Fruit fly (Drosophila melanogaster): ENCODE measurements around the gene CG8188.

CG8188 gene

dm6 chrX:17709546-17710272, 6.9 kb upstream of the CG8188 start, which contains the start of the genes CG8173 and raskol (continued):
- TF ChIP-seq sv (GFP tag; optimal IDR thresholded peaks at IDR 0.05) (no peak), pan (optimal IDR thresholded peaks at IDR 0.05) (no peak), ey (GFP tag; optimal IDR thresholded peaks at IDR 0.05) (no peak), usp (GFP tag; optimal IDR thresholded peaks at IDR 0.05) (no peak), HLH106 (tag; optimal IDR thresholded peaks at IDR 0.05) (no peak)

dm6 chrX:17708843-17709242, 6.0 kb upstream of the CG8188 start:
- TF ChIP-seq pan (optimal IDR thresholded peaks at IDR 0.05) (no peak), Jra (GFP tag; optimal IDR thresholded peaks at IDR 0.05) (no peak), psq (GFP tag; optimal IDR thresholded peaks at IDR 0.05) (no peak), br (GFP tag; optimal IDR thresholded peaks at IDR 0.05) (no peak), ey (GFP tag; optimal IDR thresholded peaks at IDR 0.05) (no peak), Dfd (GFP tag; optimal IDR thresholded peaks at IDR 0.05) (no peak), Hnf4 (GFP tag; optimal IDR thresholded peaks at IDR 0.05) (no peak), CG32264 (GFP tag; optimal IDR thresholded peaks at IDR 0.05) (no peak), Sp1 (GFP tag; optimal IDR thresholded peaks at IDR 0.05) (no peak), usp (GFP tag; optimal IDR thresholded peaks at IDR 0.05) (no peak), N (GFP tag; optimal IDR thresholded peaks at IDR 0.05) (no peak), Dif (GFP tag; optimal IDR thresholded peaks at IDR 0.05; ENCODE audit: partially characterized antibody) (no peak), OdsH (GFP tag; optimal IDR thresholded peaks at IDR 0.05) (no peak), fru (GFP tag; optimal IDR thresholded peaks at IDR 0.05) (no peak), CG9705 (GFP tag; optimal IDR thresholded peaks at IDR 0.05) (no peak), tai (GFP tag; optimal IDR thresholded peaks at IDR 0.05) (no peak)

- TF ChIP-seq jim (GFP tag; optimal IDR thresholded peaks at IDR 0.05): no peak
- TF ChIP-seq Hr78 (GFP tag; optimal IDR thresholded peaks at IDR 0.05): no peak
- no peak for TF ChIP-seq Sp1 (GFP tag; optimal IDR thresholded peaks at IDR 0.05)
- TF ChIP-seq Dfd (GFP tag; optimal IDR thresholded peaks at IDR 0.05): no peak
- no peak for TF ChIP-seq ey (GFP tag; optimal IDR thresholded peaks at IDR 0.05)
- TF ChIP-seq CG9705 (GFP tag; optimal IDR thresholded peaks at IDR 0.05): no peak
- no peak for TF ChIP-seq GATAd (GFP tag; optimal IDR thresholded peaks at IDR 0.05)
- TF ChIP-seq Abd-B (GFP tag; optimal IDR thresholded peaks at IDR 0.05): no peak
- TF ChIP-seq HLH106 (tag; optimal IDR thresholded peaks at IDR 0.05): no peak
- no peak for TF ChIP-seq Rel (GFP tag; optimal IDR thresholded peaks at IDR 0.05)
- no peak for TF ChIP-seq Rel (tag; optimal IDR thresholded peaks at IDR 0.05)
- no peak for TF ChIP-seq CG32264 (GFP tag; optimal IDR thresholded peaks at IDR 0.05)
- no peak for TF ChIP-seq pan (optimal IDR thresholded peaks at IDR 0.05)
- TF ChIP-seq Mio (GFP tag; optimal IDR thresholded peaks at IDR 0.05): no peak
- no peak for TF ChIP-seq rgr (GFP tag; optimal IDR thresholded peaks at IDR 0.05)
- no peak for TF ChIP-seq psq (GFP tag; optimal IDR thresholded peaks at IDR 0.05)
- TF ChIP-seq Myc (optimal IDR thresholded peaks at IDR 0.05): no peak
Observed at dm6 chrX:17707691-17708090, 4.9 kb upstream of the CG8188 start.

dm6 chrX:17698864-17699504, 3.8 kb downstream of the CG8188 start:
- TF ChIP-seq br (GFP tag; optimal IDR thresholded peaks at IDR 0.05) (peak; percentile 89), Hr83 (GFP tag; optimal IDR thresholded peaks at IDR 0.05; ENCODE audit: poor library complexity, severe bottlenecking) (no peak), psq (GFP tag; optimal IDR thresholded peaks at IDR 0.05) (peak; percentile 79), CG9705 (GFP tag; optimal IDR thresholded peaks at IDR 0.05) (peak; percentile 81), ey (GFP tag; optimal IDR thresholded peaks at IDR 0.05) (peak; percentile 83), jim (GFP tag; optimal IDR thresholded peaks at IDR 0.05) (no peak), h (GFP tag; optimal IDR thresholded peaks at IDR 0.05) (peak; percentile 88), Hr78 (GFP tag; optimal IDR thresholded peaks at IDR 0.05) (no peak), usp (GFP tag; optimal IDR thresholded peaks at IDR 0.05) (no peak), dl (GFP tag; optimal IDR thresholded peaks at IDR 0.05; ENCODE audit: insufficient read depth in 1 of 2, partially characterized antibody in 2 of 2) (no peak), sv (GFP tag; optimal IDR thresholded peaks at IDR 0.05) (peak; percentile 84), lola (GFP tag; optimal IDR thresholded peaks at IDR 0.05) (no peak), Rel (GFP tag; optimal IDR thresholded peaks at IDR 0.05) (no peak), Rel (tag; optimal IDR thresholded peaks at IDR 0.05) (peak; percentile 35), tai (GFP tag; optimal IDR thresholded peaks at IDR 0.05) (peak; percentile 40), Myc (optimal IDR thresholded peaks at IDR 0.05) (no peak), Dfd (GFP tag; optimal IDR thresholded peaks at IDR 0.05) (no peak), fru (GFP tag; optimal IDR thresholded peaks at IDR 0.05) (peak; percentile 91), dsf (GFP tag; optimal IDR thresholded peaks at IDR 0.05; ENCODE audit: borderline replicate concordance) (peak; percentile 38), Jra (GFP tag; optimal IDR thresholded peaks at IDR 0.05) (peak; percentile 78), dmrt93B (GFP tag; optimal IDR thresholded peaks at IDR 0.05) (peak; percentile 86), pan (optimal IDR thresholded peaks at IDR 0.05) (no peak), Mio (GFP tag; optimal IDR thresholded peaks at IDR 0.05) (no peak), GATAd (GFP tag; optimal IDR thresholded peaks at IDR 0.05) (no peak), rgr (GFP tag; optimal IDR thresholded peaks at IDR 0.05) (peak; percentile 81), foxo (GFP tag; optimal IDR thresholded peaks at IDR 0.05) (peak in 1 of 2 experiments; percentile 88), Hnf4 (GFP tag; optimal IDR thresholded peaks at IDR 0.05) (peak; percentile 83), Dif (GFP tag; optimal IDR thresholded peaks at IDR 0.05; ENCODE audit: partially characterized antibody) (no peak), Abd-B (GFP tag; optimal IDR thresholded peaks at IDR 0.05) (no peak), Vsx2 (GFP tag; optimal IDR thresholded peaks at IDR 0.05; ENCODE audit: partially characterized antibody) (no peak), HLH106 (tag; optimal IDR thresholded peaks at IDR 0.05) (peak; percentile 90), brk (GFP tag; optimal IDR thresholded peaks at IDR 0.05) (peak; percentile 42), OdsH (GFP tag; optimal IDR thresholded peaks at IDR 0.05) (peak; percentile 81), CrebA (GFP tag; optimal IDR thresholded peaks at IDR 0.05; ENCODE audit: borderline replicate concordance) (no peak), woc (GFP tag; optimal IDR thresholded peaks at IDR 0.05) (peak; percentile 95)

Data from whole organism, wandering third instar larva.